Fruit fly (Drosophila melanogaster) whole organism, embryonic: ENCODE results near the gene CG32302.
A peak's percentile ranks its signal among the peaks of the same experiment; 100 is the strongest.

ENCODE experiments used
- B-H2 ChIP-seq: fragments of 200-800 bp; sonication (Bioruptor generic); optimal IDR thresholded peaks from 2 replicates; lab custom pipeline; 2018; ENCODE audit warnings: missing biosample characterization, mild to moderate bottlenecking, missing genetic modification characterization
- Bgb ChIP-seq: fragments of 200-800 bp; sonication (Bioruptor generic); IDR thresholded peaks from 2 replicates; pipeline ENCODE4 v1.3.6; 2022; ENCODE audit warnings: missing biosample characterization, missing genetic modification characterization; ENCODE audit not compliant: partially characterized antibody
- BtbVII ChIP-seq: fragments of 200-800 bp; sonication (Bioruptor generic); optimal IDR thresholded peaks from 3 replicates; lab custom pipeline; 2017; ENCODE audit warnings: missing biosample characterization, mild to moderate bottlenecking, missing genetic modification characterization
- CG10147 ChIP-seq: fragments of 200-800 bp; sonication (Bioruptor generic); optimal IDR thresholded peaks from 2 replicates; lab custom pipeline; 2019; ENCODE audit warnings: missing biosample characterization, mild to moderate bottlenecking, missing genetic modification characterization, moderate library complexity
- CG10274 ChIP-seq: fragments of 200-800 bp; sonication (Bioruptor generic); optimal IDR thresholded peaks from 3 replicates; lab custom pipeline; 2017; ENCODE audit warnings: missing biosample characterization, mild to moderate bottlenecking, missing genetic modification characterization
- CG13123 ChIP-seq: fragments of 200-800 bp; sonication (Bioruptor generic); optimal IDR thresholded peaks from 2 replicates; lab custom pipeline; 2016; ENCODE audit warnings: missing biosample characterization, missing genetic modification characterization
- CG15011 ChIP-seq: fragments of 200-800 bp; sonication (Bioruptor generic); optimal IDR thresholded peaks from 3 replicates; lab custom pipeline; 2018; ENCODE audit warnings: missing biosample characterization, mild to moderate bottlenecking, missing genetic modification characterization
- CG15514 ChIP-seq: fragments of 200-800 bp; sonication (Bioruptor generic); optimal IDR thresholded peaks from 3 replicates; lab custom pipeline; 2017; ENCODE audit warnings: missing biosample characterization, missing genetic modification characterization, mild to moderate bottlenecking, moderate library complexity, missing genetic modification reagents
- CG17359 ChIP-seq: fragments of 200-800 bp; sonication (Bioruptor generic); optimal IDR thresholded peaks from 3 replicates; lab custom pipeline; 2018; ENCODE audit warnings: missing biosample characterization, mild to moderate bottlenecking, missing genetic modification characterization, moderate library complexity
- CG18764 ChIP-seq: fragments of 200-800 bp; sonication (Bioruptor generic); optimal IDR thresholded peaks from 3 replicates; lab custom pipeline; 2016; ENCODE audit warnings: missing biosample characterization, missing genetic modification characterization
- CG33557 ChIP-seq: fragments of 200-800 bp; sonication (Bioruptor generic); optimal IDR thresholded peaks from 2 replicates; lab custom pipeline; 2019; ENCODE audit warnings: missing biosample characterization, mild to moderate bottlenecking, missing genetic modification characterization, moderate library complexity
- CG6254 ChIP-seq: fragments of 200-800 bp; sonication (Bioruptor generic); optimal IDR thresholded peaks from 3 replicates; lab custom pipeline; 2017; ENCODE audit warnings: mild to moderate bottlenecking, missing biosample characterization, missing genetic modification reagents, missing genetic modification characterization
- CG7372 ChIP-seq: fragments of 200-800 bp; sonication (Bioruptor generic); IDR thresholded peaks from 2 replicates; pipeline ENCODE4 v1.3.6; 2022; ENCODE audit warnings: missing biosample characterization, missing genetic modification characterization
- CG7963 ChIP-seq: fragments of 200-800 bp; sonication (Bioruptor generic); IDR thresholded peaks from 3 replicates; pipeline ENCODE4 v1.3.6; 2022; ENCODE audit warnings: missing biosample characterization, missing genetic modification characterization; ENCODE audit not compliant: partially characterized antibody
- CrebB ChIP-seq: fragments of 200-800 bp; sonication (Bioruptor generic); optimal IDR thresholded peaks from 3 replicates; lab custom pipeline; 2018; ENCODE audit warnings: missing biosample characterization, mild to moderate bottlenecking, missing genetic modification characterization
- Ets65A ChIP-seq: fragments of 200-800 bp; sonication (Bioruptor generic); peaks from one replicate; lab custom pipeline; 2016; ENCODE audit warnings: missing biosample characterization, missing genetic modification characterization
- HLHmδ ChIP-seq: fragments of 200-800 bp; sonication (Bioruptor generic); optimal IDR thresholded peaks from 2 replicates; lab custom pipeline; 2018; ENCODE audit warnings: missing biosample characterization, mild to moderate bottlenecking, missing genetic modification characterization, moderate library complexity
- Neu2 ChIP-seq: fragments of 200-800 bp; sonication (Bioruptor generic); optimal IDR thresholded peaks from 3 replicates; lab custom pipeline; 2016; ENCODE audit warnings: missing biosample characterization, missing genetic modification characterization, borderline replicate concordance
- NfI ChIP-seq: fragments of 200-800 bp; sonication (Bioruptor generic); optimal IDR thresholded peaks from 3 replicates; lab custom pipeline; 2018; ENCODE audit warnings: missing biosample characterization, mild to moderate bottlenecking, missing genetic modification characterization, moderate library complexity
- Rx ChIP-seq: fragments of 200-800 bp; sonication (Bioruptor generic); IDR thresholded peaks from 2 replicates; pipeline ENCODE4 v1.3.6; 2022; ENCODE audit warnings: missing biosample characterization, missing genetic modification characterization
- Sry-β ChIP-seq: fragments of 200-800 bp; sonication (Bioruptor generic); optimal IDR thresholded peaks from 2 replicates; lab custom pipeline; 2018; ENCODE audit warnings: missing biosample characterization, mild to moderate bottlenecking, missing genetic modification characterization, moderate library complexity
- ab ChIP-seq: fragments of 200-800 bp; sonication (Bioruptor generic); optimal IDR thresholded peaks from 2 replicates; lab custom pipeline; 2016; ENCODE audit warnings: missing biosample characterization, missing genetic modification characterization
- btn ChIP-seq: fragments of 200-800 bp; sonication (Bioruptor generic); optimal IDR thresholded peaks from 2 replicates; lab custom pipeline; 2016; ENCODE audit warnings: missing biosample characterization, missing genetic modification characterization
- cas ChIP-seq: fragments of 200-800 bp; sonication (Bioruptor generic); IDR thresholded peaks from 2 replicates; pipeline ENCODE4 v1.3.6; 2022; ENCODE audit warnings: missing biosample characterization, missing genetic modification characterization
- chinmo ChIP-seq: fragments of 200-800 bp; sonication (Bioruptor generic); IDR thresholded peaks from 4 replicates; pipeline ENCODE4 v1.3.6; 2022; ENCODE audit warnings: missing biosample characterization, missing genetic modification characterization; ENCODE audit not compliant: partially characterized antibody
- ci ChIP-seq: fragments of 200-800 bp; sonication (Bioruptor generic); IDR thresholded peaks from 3 replicates; pipeline ENCODE4 v1.3.6; 2022; ENCODE audit warnings: missing biosample characterization, missing genetic modification characterization
- fd96Cb ChIP-seq: fragments of 200-800 bp; sonication (Bioruptor generic); optimal IDR thresholded peaks from 2 replicates; lab custom pipeline; 2018; ENCODE audit warnings: missing biosample characterization, mild to moderate bottlenecking, missing genetic modification characterization, moderate library complexity
- gfzf ChIP-seq: fragments of 200-800 bp; sonication (Bioruptor generic); optimal IDR thresholded peaks from 2 replicates; lab custom pipeline; 2016; ENCODE audit warnings: missing biosample characterization, mild to moderate bottlenecking, missing genetic modification characterization, moderate library complexity
- gsb ChIP-seq: fragments of 200-800 bp; sonication (Bioruptor generic); IDR thresholded peaks from 2 replicates; pipeline ENCODE4 v1.3.6; 2022; ENCODE audit warnings: missing biosample characterization, missing genetic modification characterization
- kah ChIP-seq: fragments of 200-800 bp; sonication (Bioruptor generic); optimal IDR thresholded peaks from 2 replicates; lab custom pipeline; 2018; ENCODE audit warnings: missing biosample characterization, mild to moderate bottlenecking, missing genetic modification characterization
- klu ChIP-seq: fragments of 200-800 bp; sonication (Bioruptor generic); IDR thresholded peaks from 2 replicates; pipeline ENCODE4 v1.3.6; 2022; ENCODE audit warnings: missing biosample characterization, missing genetic modification characterization
- lilli ChIP-seq: fragments of 200-800 bp; sonication (Bioruptor generic); optimal IDR thresholded peaks from 3 replicates; lab custom pipeline; 2016; ENCODE audit warnings: missing biosample characterization, missing genetic modification characterization
- nom ChIP-seq: fragments of 200-800 bp; sonication (Bioruptor generic); optimal IDR thresholded peaks from 2 replicates; lab custom pipeline; 2017; ENCODE audit warnings: missing biosample characterization, missing genetic modification characterization, mild to moderate bottlenecking, moderate library complexity, missing genetic modification reagents
- pros ChIP-seq: fragments of 200-800 bp; sonication (Bioruptor generic); optimal IDR thresholded peaks from 3 replicates; lab custom pipeline; 2019; ENCODE audit warnings: missing biosample characterization, mild to moderate bottlenecking, missing genetic modification characterization, moderate library complexity
- scrt ChIP-seq: fragments of 200-800 bp; sonication (Bioruptor generic); optimal IDR thresholded peaks from 2 replicates; lab custom pipeline; 2018; ENCODE audit warnings: missing biosample characterization, mild to moderate bottlenecking, missing genetic modification characterization, moderate library complexity
- sens-2 ChIP-seq: fragments of 200-800 bp; sonication (Bioruptor generic); IDR thresholded peaks from 2 replicates; pipeline ENCODE4 v1.3.6; 2022; ENCODE audit warnings: missing biosample characterization, missing genetic modification characterization
- sna ChIP-seq: fragments of 200-800 bp; sonication (Bioruptor generic); IDR thresholded peaks from 2 replicates; pipeline ENCODE4 v1.3.6; 2022; ENCODE audit warnings: missing biosample characterization, missing genetic modification characterization; ENCODE audit not compliant: partially characterized antibody
- sob ChIP-seq: fragments of 200-800 bp; sonication (Bioruptor generic); IDR thresholded peaks from 2 replicates; pipeline ENCODE4 v1.3.6; 2022; ENCODE audit warnings: missing biosample characterization, missing genetic modification characterization
- sqz ChIP-seq: fragments of 200-800 bp; sonication (Bioruptor generic); optimal IDR thresholded peaks from 3 replicates; lab custom pipeline; 2018; ENCODE audit warnings: missing biosample characterization, mild to moderate bottlenecking, missing genetic modification characterization
- sr ChIP-seq: fragments of 200-800 bp; sonication (Bioruptor generic); IDR thresholded peaks from 3 replicates; pipeline ENCODE4 v1.3.6; 2022; ENCODE audit warnings: missing biosample characterization, missing genetic modification characterization
- wor ChIP-seq: fragments of 200-800 bp; sonication (Bioruptor generic); IDR thresholded peaks from 2 replicates; pipeline ENCODE4 v1.3.6; 2022; ENCODE audit warnings: missing biosample characterization, missing genetic modification characterization
- zen ChIP-seq: fragments of 200-800 bp; sonication (Bioruptor generic); optimal IDR thresholded peaks from 3 replicates; lab custom pipeline; 2018; ENCODE audit warnings: missing biosample characterization, mild to moderate bottlenecking, missing genetic modification characterization, moderate library complexity
- zfh2 ChIP-seq: fragments of 200-800 bp; sonication (Bioruptor generic); optimal IDR thresholded peaks from 2 replicates; lab custom pipeline; 2016; ENCODE audit warnings: missing biosample characterization, missing genetic modification characterization

The CG32302 gene

DNA sequence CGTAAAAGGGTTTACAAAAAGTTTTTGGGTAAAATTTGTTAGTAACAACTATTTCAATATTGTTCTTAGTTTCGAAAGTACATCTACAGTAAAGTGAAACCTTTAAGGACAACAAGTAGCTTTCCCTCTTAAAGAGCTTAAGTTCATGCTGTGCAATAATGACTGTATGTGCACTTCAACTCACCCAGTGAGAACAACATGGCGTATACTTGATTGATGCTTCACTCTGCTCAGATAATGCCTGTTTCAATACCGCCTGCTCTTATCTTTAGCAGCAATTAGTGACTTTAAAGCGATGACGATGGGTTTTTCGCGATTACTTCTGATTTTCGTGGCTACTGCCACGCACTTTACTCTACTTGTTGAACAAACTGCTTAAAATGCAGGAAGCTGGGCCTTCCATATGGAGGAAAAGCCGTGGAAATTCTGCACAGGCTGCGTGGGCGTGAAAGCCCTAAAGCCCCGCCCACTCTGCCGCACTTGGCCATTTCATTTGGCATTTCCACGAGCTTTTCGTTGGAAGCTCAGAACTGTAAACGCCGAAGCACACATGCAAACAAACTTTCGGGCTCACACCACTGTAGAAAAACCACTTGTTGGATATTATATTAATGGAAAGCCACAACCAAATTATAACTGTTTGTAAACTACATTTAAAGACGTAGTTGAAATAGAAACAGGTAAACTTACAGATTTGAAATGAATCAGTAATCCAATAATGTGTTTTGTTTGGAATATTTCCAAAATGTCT, 12.0 kb upstream of the CG32302 start:
- TF ChIP-seq sob (GFP tag; lab: Robert Waterston, UW) (no peak), kah (GFP tag; lab: Kevin White, UChicago) (peak; percentile 82), gfzf (GFP tag; lab: Kevin White, UChicago) (no peak), ci (GFP tag; lab: Robert Waterston, UW) (0 out of 3 replicates have a peak, but pooled peaks have one; percentile 28), CG7372 (GFP tag; lab: Robert Waterston, UW) (peak; percentile 29; the same call in 1 of the 2 replicates), nom (GFP tag; lab: Kevin White, UChicago) (no peak), zen (tag; lab: Kevin White, UChicago) (no peak), CG13123 (GFP tag; lab: Kevin White, UChicago) (no peak), btn (GFP tag; lab: Kevin White, UChicago) (no peak), Neu2 (no peak), klu (GFP tag; lab: Robert Waterston, UW) (no peak), CG15011 (GFP tag; lab: Kevin White, UChicago) (no peak), CG17359 (no peak), pros (GFP tag; lab: Kevin White, UChicago) (no peak), BtbVII (no peak), cas (GFP tag; lab: Robert Waterston, UW) (no peak), wor (GFP tag; lab: Robert Waterston, UW) (no peak), sens-2 (GFP tag; lab: Robert Waterston, UW) (no peak), zfh2 (no peak), Rx (GFP tag; lab: Robert Waterston, UW) (no peak), sna (GFP tag; lab: Robert Waterston, UW) (no peak), CG18764 (no peak), CrebB (tag; lab: Kevin White, UChicago) (no peak), CG7963 (GFP tag; lab: Robert Waterston, UW) (0 out of 3 replicates have a peak, but pooled peaks have one; percentile 38), lilli (no peak), CG10274 (GFP tag; lab: Kevin White, UChicago) (no peak), NfI (no peak), Sry-β (GFP tag; lab: Kevin White, UChicago) (no peak), Bgb (no peak), Ets65A (GFP tag; lab: Kevin White, UChicago) (peak; percentile 4), sqz (no peak), chinmo (0 out of 4 replicates have a peak, but pooled peaks have one; percentile 5), B-H2 (no peak), scrt (peak; percentile 87), ab (no peak), CG33557 (GFP tag; lab: Kevin White, UChicago) (no peak), sr (peak; percentile 91), fd96Cb (tag; lab: Kevin White, UChicago) (no peak), gsb (GFP tag; lab: Robert Waterston, UW) (no peak), CG10147 (GFP tag; lab: Kevin White, UChicago) (no peak), CG15514 (GFP tag; lab: Kevin White, UChicago) (no peak), CG6254 (no peak), HLHmδ (GFP tag; lab: Kevin White, UChicago) (no peak)
- TF ChIP-seq, all 482 proteins: peak for 8
